Worm (Caenorhabditis elegans): Measurements from ENCODE around the gene oac-15.

oac-15 gene

DNA sequence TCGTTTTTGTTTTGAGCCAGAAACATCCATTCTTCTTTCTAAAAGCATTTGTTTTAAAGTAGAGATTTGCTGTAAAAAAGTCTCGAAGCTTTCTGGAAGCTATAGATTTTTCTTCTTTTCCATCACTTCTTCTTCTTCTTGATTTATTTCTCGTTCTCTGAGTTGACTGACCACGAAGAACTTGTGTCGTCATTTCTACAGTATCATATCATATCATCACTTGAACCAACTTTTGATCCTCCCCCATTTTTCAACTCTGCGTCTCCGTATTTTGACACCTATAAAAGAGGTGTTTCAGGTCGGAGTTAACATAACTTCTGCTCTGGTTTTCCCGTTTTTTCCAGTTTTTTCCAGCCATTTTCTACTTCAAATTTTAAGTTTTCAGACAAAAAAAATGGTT lies 4.8 kb upstream of the oac-15 start, which contains the start of gene F11A5.9:
TSS of gene F11A5.9 (plus strand) at position 386 of the 400 bp plus-strand sequence.
- TF ChIP-seq mls-2 (tag; optimal IDR thresholded peaks at IDR 0.05) (no peak), pha-4 (tag; optimal IDR thresholded peaks at IDR 0.05) (no peak), nhr-76 (tag; optimal IDR thresholded peaks at IDR 0.05) (no peak), lin-13 (tag; optimal IDR thresholded peaks at IDR 0.05) (no peak), mab-5 (tag; optimal IDR thresholded peaks at IDR 0.05) (no peak), drap-1 (GFP tag; optimal IDR thresholded peaks at IDR 0.05) (no peak), M03D4.4 (tag; optimal IDR thresholded peaks at IDR 0.05) (no peak), ces-1 (GFP tag; optimal IDR thresholded peaks at IDR 0.05) (no peak), nhr-28 (tag; optimal IDR thresholded peaks at IDR 0.05) (no peak)

DNA sequence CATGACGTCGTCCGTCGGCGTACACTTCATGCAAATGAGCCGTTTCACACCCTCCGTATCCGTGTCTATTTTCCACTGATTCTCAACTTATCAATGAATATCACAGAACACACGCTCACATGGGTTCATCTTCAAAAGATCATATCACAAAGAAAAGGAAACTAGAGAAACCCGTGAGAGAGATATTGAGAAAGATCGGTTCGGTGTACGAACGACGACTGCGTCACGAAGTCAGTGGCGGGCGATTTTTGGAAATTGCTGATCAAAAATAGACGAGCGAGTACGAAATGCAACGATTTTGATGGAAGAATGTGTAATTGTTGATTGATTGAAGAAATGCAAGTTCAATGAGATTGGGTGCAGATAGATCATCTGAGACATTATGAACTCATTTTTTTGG lies 3.6 kb upstream of the oac-15 start:
- TF ChIP-seq ceh-39 (tag; optimal IDR thresholded peaks at IDR 0.05) = no peak
- TF ChIP-seq hlh-1 (tag; optimal IDR thresholded peaks at IDR 0.05) = no peak
- TF ChIP-seq mep-1 (tag; optimal IDR thresholded peaks at IDR 0.05) = no peak
- no peak for TF ChIP-seq unc-120 (tag; optimal IDR thresholded peaks at IDR 0.05; ENCODE audit: poor library complexity, severe bottlenecking)
- TF ChIP-seq elt-1 (tag; optimal IDR thresholded peaks at IDR 0.05; ENCODE audit: borderline replicate concordance, insufficient read depth) = no peak
- no peak for TF ChIP-seq ceh-83 (GFP tag; optimal IDR thresholded peaks at IDR 0.05)
- no peak for TF ChIP-seq lsy-2 (tag; optimal IDR thresholded peaks at IDR 0.05)
- no peak for TF ChIP-seq unc-62 (GFP tag; optimal IDR thresholded peaks at IDR 0.05)

DNA sequence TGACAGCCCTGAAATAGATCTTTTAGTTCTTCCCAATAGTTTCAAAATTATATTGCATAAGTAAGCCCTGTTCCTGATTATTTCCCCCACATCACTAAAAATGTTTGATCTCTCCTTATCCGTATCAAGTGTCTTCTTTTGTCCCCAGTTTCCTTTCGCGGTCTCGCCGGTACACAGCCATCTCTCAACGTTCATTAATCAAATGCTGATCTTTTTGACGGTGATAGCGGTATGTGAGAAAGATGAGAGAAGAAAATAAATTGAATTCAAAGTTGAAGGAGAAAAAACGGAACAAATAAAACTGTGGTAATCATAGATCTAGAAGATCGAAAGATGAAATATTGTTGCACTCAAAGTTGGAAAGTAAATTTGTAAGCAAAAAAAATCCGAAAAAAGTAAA lies 2.0 kb upstream of the oac-15 start:
- no peak for TF ChIP-seq bed-3 (GFP tag; optimal IDR thresholded peaks at IDR 0.05)
- TF ChIP-seq mab-5 (tag; optimal IDR thresholded peaks at IDR 0.05) = no peak

DNA sequence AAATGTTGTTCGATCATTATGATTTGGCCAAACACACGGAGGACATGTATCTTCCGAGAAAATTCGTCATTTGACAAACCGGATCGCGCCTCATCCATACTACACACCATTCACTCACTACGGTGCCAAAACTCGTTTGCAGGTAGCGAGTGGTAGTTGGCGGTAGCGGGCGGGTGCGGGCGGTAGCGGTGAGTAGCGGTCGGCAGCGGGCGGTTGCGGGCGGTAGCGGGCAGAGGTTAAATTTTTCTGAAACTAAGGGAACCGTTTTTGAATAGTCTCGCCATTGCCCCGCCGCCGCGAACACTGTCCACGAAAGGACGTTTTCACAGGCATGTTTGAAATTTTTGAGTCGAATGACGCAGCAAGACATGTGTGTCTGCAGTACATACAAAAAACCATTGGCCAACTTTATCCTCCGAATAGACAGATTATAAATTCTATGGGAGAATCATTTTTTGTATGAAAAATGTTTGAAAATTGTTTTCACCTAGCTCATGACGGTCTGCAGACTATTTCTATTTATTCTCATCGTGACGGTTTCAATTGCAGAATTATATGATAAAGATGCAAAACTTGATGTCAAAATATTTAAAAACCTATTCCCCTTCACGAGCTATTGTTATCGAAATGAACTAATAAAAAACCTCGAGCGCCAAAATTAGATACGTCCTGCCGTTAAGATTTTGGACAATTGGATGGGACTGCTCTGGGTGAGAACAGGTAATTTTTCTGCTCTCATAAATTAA lies 693 bp upstream of the oac-15 start, which contains the start of gene F11A5.16:
TSS of gene F11A5.16 (plus strand) at position 696 of the 746 bp plus-strand sequence.
- TF ChIP-seq nhr-76 (tag; optimal IDR thresholded peaks at IDR 0.05) = no peak

DNA sequence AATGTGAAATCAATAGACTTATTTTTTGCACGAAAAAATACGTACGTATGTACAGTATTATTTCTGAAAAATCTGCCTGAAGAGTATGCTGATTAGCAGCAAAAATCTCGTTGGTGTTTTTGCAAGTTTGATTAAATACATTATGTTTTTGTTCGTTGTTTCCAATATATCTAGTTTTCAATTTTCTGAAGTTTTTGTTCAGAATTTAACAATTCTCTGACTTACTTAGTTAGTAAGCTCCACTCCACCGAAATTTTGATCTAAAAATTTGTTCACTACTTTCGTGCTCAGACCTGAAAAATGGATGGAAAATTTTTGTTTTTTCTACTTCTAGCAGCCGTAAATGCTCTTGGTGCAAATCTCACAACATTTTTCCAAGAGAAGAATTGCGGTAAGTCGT lies 4.8 kb downstream of the oac-15 start, which contains the start of gene irld-26:
TSS of gene irld-26 (plus strand) at position 301 of the 400 bp plus-strand sequence.
- TF ChIP-seq flh-1 (GFP tag; optimal IDR thresholded peaks at IDR 0.05) (no peak), pha-4 (tag; optimal IDR thresholded peaks at IDR 0.05) (no peak), elt-1 (tag; optimal IDR thresholded peaks at IDR 0.05; ENCODE audit: borderline replicate concordance, insufficient read depth) (no peak), lsy-2 (tag; optimal IDR thresholded peaks at IDR 0.05) (no peak), elt-3 (tag; optimal IDR thresholded peaks at IDR 0.05) (no peak), ces-1 (GFP tag; optimal IDR thresholded peaks at IDR 0.05) (no peak), cnd-1 (tag; optimal IDR thresholded peaks at IDR 0.05) (no peak), snpc-4 (tag; optimal IDR thresholded peaks at IDR 0.05) (no peak), zip-8 (tag; optimal IDR thresholded peaks at IDR 0.05) (no peak), nhr-237 (tag; optimal IDR thresholded peaks at IDR 0.05) (no peak), mls-2 (tag; optimal IDR thresholded peaks at IDR 0.05) (no peak), ceh-39 (tag; optimal IDR thresholded peaks at IDR 0.05) (no peak), ceh-43 (GFP tag; optimal IDR thresholded peaks at IDR 0.05) (no peak), ham-2 (GFP tag; optimal IDR thresholded peaks at IDR 0.05) (no peak), tbx-8 (GFP tag; optimal IDR thresholded peaks at IDR 0.05) (no peak), unc-120 (tag; optimal IDR thresholded peaks at IDR 0.05; ENCODE audit: poor library complexity, severe bottlenecking) (no peak), ztf-11 (tag; optimal IDR thresholded peaks at IDR 0.05) (no peak), M03D4.4 (tag; optimal IDR thresholded peaks at IDR 0.05) (no peak), mab-5 (tag; optimal IDR thresholded peaks at IDR 0.05) (no peak)

DNA sequence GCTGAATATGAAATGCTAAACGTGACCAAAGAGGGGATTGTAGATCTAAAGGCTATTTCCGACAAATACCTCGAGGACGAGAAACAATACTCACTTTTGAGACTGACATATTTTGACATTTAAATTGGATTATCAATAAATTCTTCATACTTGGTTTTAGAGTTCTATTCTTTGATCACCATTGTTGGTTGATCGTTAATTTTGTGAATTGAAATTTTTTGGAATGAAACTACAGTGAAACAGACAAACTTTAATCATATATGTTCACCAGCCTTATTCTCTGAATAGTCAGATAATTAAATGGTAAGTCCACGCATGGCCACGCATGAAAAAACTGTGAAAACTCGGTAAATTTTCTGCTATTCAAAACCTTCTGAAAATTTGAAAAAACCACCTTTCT lies 7.1 kb downstream of the oac-15 start, which contains the start of gene F11A5.18:
TSS of gene F11A5.18 (plus strand) at position 301 of the 400 bp plus-strand sequence.
- no peak for TF ChIP-seq mab-5 (tag; optimal IDR thresholded peaks at IDR 0.05)
- no peak for TF ChIP-seq nhr-237 (tag; optimal IDR thresholded peaks at IDR 0.05)
- TF ChIP-seq nhr-12 (tag; optimal IDR thresholded peaks at IDR 0.05) = no peak
- TF ChIP-seq nhr-76 (tag; optimal IDR thresholded peaks at IDR 0.05) = no peak
- no peak for TF ChIP-seq unc-39 (tag; optimal IDR thresholded peaks at IDR 0.05)
- no peak for TF ChIP-seq lsy-2 (tag; optimal IDR thresholded peaks at IDR 0.05)
- no peak for TF ChIP-seq ceh-39 (tag; optimal IDR thresholded peaks at IDR 0.05)
- TF ChIP-seq M03D4.4 (tag; optimal IDR thresholded peaks at IDR 0.05) = no peak
- TF ChIP-seq blmp-1 (tag; optimal IDR thresholded peaks at IDR 0.05) = no peak
- no peak for TF ChIP-seq snpc-4 (tag; optimal IDR thresholded peaks at IDR 0.05)
- TF ChIP-seq ceh-43 (GFP tag; optimal IDR thresholded peaks at IDR 0.05) = no peak
- no peak for TF ChIP-seq drap-1 (GFP tag; optimal IDR thresholded peaks at IDR 0.05)
- no peak for TF ChIP-seq hlh-1 (tag; optimal IDR thresholded peaks at IDR 0.05)
- no peak for TF ChIP-seq mep-1 (tag; optimal IDR thresholded peaks at IDR 0.05)
- TF ChIP-seq sptf-1 (tag; optimal IDR thresholded peaks at IDR 0.05) = no peak

All from whole organism, mixed stage, embryonic.